Worm (Caenorhabditis elegans): ENCODE results near the gene srsx-38.

ce11 chrV:15815962-15816432, 8.7 kb upstream of the srsx-38 start, which contains the start of the genes fbxa-69 and F54B8.4:
- TF ChIP-seq him-1 (tag; optimal IDR thresholded peaks at IDR 0.05) (no peak), dao-5 (tag; optimal IDR thresholded peaks at IDR 0.05) (no peak)
